Worm (Caenorhabditis elegans) whole organism, L2 larva: ENCODE measurements around the gene srw-43.
"Not testable (repeated sequence)": the region's sequence is repeated elsewhere in the genome, so short reads cannot be mapped to it uniquely, and the experiment has no call there.

ENCODE experiments used
- ZK546.5 ChIP-seq: sonication (generic microtip); optimal IDR thresholded peaks from 2 replicates; lab custom pipeline; 2017; ENCODE audit warnings: missing biosample characterization, missing genetic modification characterization
- aly-2 ChIP-seq: fragments of 150-350 bp; optimal IDR thresholded peaks from 2 replicates; lab custom pipeline; 2014; ENCODE audit warnings: missing biosample characterization, missing genetic modification characterization
- fos-1 ChIP-seq: fragments of 150-350 bp; optimal IDR thresholded peaks from 2 replicates; lab custom pipeline; 2014; ENCODE audit warnings: missing biosample characterization, missing genetic modification characterization
- skn-1 ChIP-seq: sonication (generic microtip); optimal IDR thresholded peaks from 2 replicates; lab custom pipeline; 2017; ENCODE audit warnings: missing biosample characterization, missing genetic modification characterization
- snpc-4 ChIP-seq: fragments of 150-350 bp; optimal IDR thresholded peaks from 2 replicates; lab custom pipeline; 2014; ENCODE audit warnings: missing biosample characterization, missing genetic modification characterization
- unc-39 ChIP-seq: fragments of 150-350 bp; optimal IDR thresholded peaks from 2 replicates; lab custom pipeline; 2014; ENCODE audit warnings: missing biosample characterization, missing genetic modification characterization
- zag-1 ChIP-seq: fragments of 150-350 bp; optimal IDR thresholded peaks from 2 replicates; lab custom pipeline; 2014; ENCODE audit warnings: missing biosample characterization, missing genetic modification characterization
- ztf-11 ChIP-seq: sonication (generic microtip); optimal IDR thresholded peaks from 2 replicates; lab custom pipeline; 2017; ENCODE audit warnings: missing biosample characterization, missing genetic modification characterization

DNA sequence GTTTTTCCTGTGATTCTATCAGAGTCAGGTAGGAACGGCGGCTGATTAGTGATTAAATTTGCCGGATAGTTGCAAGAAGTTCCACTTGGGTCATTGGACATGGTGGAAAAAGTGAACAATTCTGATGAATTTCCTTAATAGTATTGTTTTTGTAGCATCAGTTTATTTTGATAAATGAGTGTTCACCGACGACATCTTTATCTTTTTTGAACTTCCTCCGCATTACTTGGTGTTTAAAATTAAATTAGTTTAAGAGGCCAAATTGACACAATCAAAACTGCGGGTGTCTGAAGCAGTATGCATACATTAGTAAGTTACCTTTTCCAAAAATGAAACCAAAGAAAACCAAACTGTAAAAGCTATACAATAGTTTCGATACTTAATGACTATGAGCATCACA, 36.6 kb upstream of the srw-43 start, which contains the start of gene W06G6.11:
- not testable (repeated sequence) for TF ChIP-seq aly-2 (tag; lab: Kevin White, UChicago); zag-1 (tag; lab: Kevin White, UChicago); skn-1 (tag; lab: Kevin White, UChicago); ZK546.5 (tag; lab: Kevin White, UChicago); unc-39 (tag; lab: Kevin White, UChicago); fos-1; ztf-11 (tag; lab: Kevin White, UChicago); snpc-4 (tag; lab: Kevin White, UChicago)
